Fruit fly (Drosophila melanogaster) whole organism, embryonic: ENCODE data around the gene Ifrd1.

Experiments used
- Aef1 ChIP-seq: fragments of 200-800 bp; sonication (Bioruptor generic); IDR thresholded peaks from 3 replicates; pipeline ENCODE4 v1.3.6; 2022; ENCODE audit warnings: missing biosample characterization, missing genetic modification characterization
- Asciz ChIP-seq: fragments of 200-800 bp; sonication (Bioruptor generic); optimal IDR thresholded peaks from 2 replicates; lab custom pipeline; 2017; ENCODE audit warnings: missing biosample characterization, mild to moderate bottlenecking, missing genetic modification characterization, missing genetic modification reagents
- B-H1 ChIP-seq: fragments of 200-800 bp; sonication (Bioruptor generic); IDR thresholded peaks from 3 replicates; pipeline ENCODE4 v1.3.6; 2022; ENCODE audit warnings: missing biosample characterization, missing genetic modification characterization
- Bdp1 ChIP-seq: fragments of 200-800 bp; sonication (Bioruptor generic); optimal IDR thresholded peaks from 3 replicates; lab custom pipeline; 2016; ENCODE audit warnings: missing biosample characterization, missing genetic modification characterization
- Blimp-1 ChIP-seq: fragments of 200-800 bp; sonication (Bioruptor generic); optimal IDR thresholded peaks from 3 replicates; lab custom pipeline; 2018; ENCODE audit warnings: missing biosample characterization, missing genetic modification characterization, mild to moderate bottlenecking, moderate library complexity, missing genetic modification reagents
- Bteb2 ChIP-seq: fragments of 200-800 bp; sonication (Bioruptor generic); optimal IDR thresholded peaks from 2 replicates; lab custom pipeline; 2016; ENCODE audit warnings: missing biosample characterization, missing genetic modification characterization
- CG1024 ChIP-seq: fragments of 200-800 bp; sonication (Bioruptor generic); IDR thresholded peaks from 2 replicates; pipeline ENCODE4 v1.3.6; 2022; ENCODE audit warnings: missing biosample characterization, missing genetic modification characterization
- CG10959 ChIP-seq: fragments of 200-800 bp; sonication (Bioruptor generic); IDR thresholded peaks from 2 replicates; pipeline ENCODE4 v1.3.6; 2022; ENCODE audit warnings: missing biosample characterization, missing genetic modification characterization
- CG11085 ChIP-seq: fragments of 200-800 bp; sonication (Bioruptor generic); IDR thresholded peaks from 2 replicates; pipeline ENCODE4 v1.3.6; 2022; ENCODE audit warnings: missing biosample characterization, missing genetic modification characterization
- CG11398 ChIP-seq: fragments of 200-800 bp; sonication (Bioruptor generic); optimal IDR thresholded peaks from 2 replicates; lab custom pipeline; 2016; ENCODE audit warnings: missing biosample characterization, missing genetic modification characterization
- CG12744 ChIP-seq: fragments of 200-800 bp; sonication (Bioruptor generic); optimal IDR thresholded peaks from 2 replicates; lab custom pipeline; 2016; ENCODE audit warnings: missing biosample characterization, missing genetic modification characterization
- CG1603 ChIP-seq: fragments of 200-800 bp; sonication (Bioruptor generic); optimal IDR thresholded peaks from 2 replicates; lab custom pipeline; 2019; ENCODE audit warnings: missing biosample characterization, mild to moderate bottlenecking, missing genetic modification characterization, moderate library complexity
- CG17328 ChIP-seq: fragments of 200-800 bp; sonication (Bioruptor generic); IDR thresholded peaks from 2 replicates; pipeline ENCODE4 v1.3.6; 2022; ENCODE audit warnings: missing biosample characterization, missing genetic modification characterization
- CG31224 ChIP-seq: fragments of 200-800 bp; sonication (Bioruptor generic); IDR thresholded peaks from 2 replicates; pipeline ENCODE4 v1.3.6; 2022; ENCODE audit warnings: missing biosample characterization, missing genetic modification characterization
- CG31365 ChIP-seq: fragments of 200-800 bp; sonication (Bioruptor generic); optimal IDR thresholded peaks from 2 replicates; lab custom pipeline; 2018; ENCODE audit warnings: missing biosample characterization, mild to moderate bottlenecking, missing genetic modification characterization
- CG32532 ChIP-seq: fragments of 200-800 bp; sonication (Bioruptor generic); IDR thresholded peaks from 2 replicates; pipeline ENCODE4 v1.3.6; 2022; ENCODE audit warnings: missing biosample characterization, missing genetic modification characterization
- CG33557 ChIP-seq: fragments of 200-800 bp; sonication (Bioruptor generic); optimal IDR thresholded peaks from 2 replicates; lab custom pipeline; 2019; ENCODE audit warnings: missing biosample characterization, mild to moderate bottlenecking, missing genetic modification characterization, moderate library complexity
- CG34376 ChIP-seq: fragments of 200-800 bp; sonication (Bioruptor generic); optimal IDR thresholded peaks from 2 replicates; lab custom pipeline; 2018; ENCODE audit warnings: missing biosample characterization, mild to moderate bottlenecking, missing genetic modification characterization
- CG34422 ChIP-seq: fragments of 200-800 bp; sonication (Bioruptor generic); IDR thresholded peaks from 3 replicates; pipeline ENCODE4 v1.3.6; 2022; ENCODE audit warnings: missing biosample characterization, missing genetic modification characterization
- CG3995 ChIP-seq: fragments of 200-800 bp; sonication (Bioruptor generic); optimal IDR thresholded peaks from 3 replicates; lab custom pipeline; 2016; ENCODE audit warnings: missing biosample characterization, missing genetic modification characterization
- CG7786 ChIP-seq: fragments of 200-800 bp; sonication (Bioruptor generic); optimal IDR thresholded peaks from 2 replicates; lab custom pipeline; 2016; ENCODE audit warnings: missing biosample characterization, missing genetic modification characterization
- CG8359 ChIP-seq: fragments of 200-800 bp; sonication (Bioruptor generic); optimal IDR thresholded peaks from 2 replicates; lab custom pipeline; 2017; ENCODE audit warnings: missing biosample characterization, mild to moderate bottlenecking, missing genetic modification characterization, borderline replicate concordance
- CG8924 ChIP-seq: fragments of 200-800 bp; optimal IDR thresholded peaks from 3 replicates; lab custom pipeline; 2019; ENCODE audit warnings: missing biosample characterization, mild to moderate bottlenecking, missing genetic modification characterization, moderate library complexity
- CTCF ChIP-seq: fragments of 200-800 bp; sonication (Bioruptor generic); optimal IDR thresholded peaks from 2 replicates; lab custom pipeline; 2017; ENCODE audit warnings: missing biosample characterization, mild to moderate bottlenecking, missing genetic modification characterization, moderate library complexity
- D19B ChIP-seq: fragments of 200-800 bp; sonication (Bioruptor generic); optimal IDR thresholded peaks from 2 replicates; lab custom pipeline; 2017; ENCODE audit warnings: missing biosample characterization, mild to moderate bottlenecking, missing genetic modification characterization
- Deaf1 ChIP-seq: fragments of 200-800 bp; optimal IDR thresholded peaks from 3 replicates; lab custom pipeline; 2019; ENCODE audit warnings: missing biosample characterization, mild to moderate bottlenecking, missing genetic modification characterization, moderate library complexity
- Dll ChIP-seq: fragments of 200-800 bp; sonication (Bioruptor generic); IDR thresholded peaks from 4 replicates; pipeline ENCODE4 v1.3.6; 2022; ENCODE audit warnings: missing biosample characterization, missing genetic modification characterization; ENCODE audit not compliant: partially characterized antibody
- E2f1 ChIP-seq: fragments of 200-800 bp; sonication (Bioruptor generic); IDR thresholded peaks from 2 replicates; pipeline ENCODE4 v1.3.6; 2022; ENCODE audit warnings: missing biosample characterization, missing genetic modification characterization
- HLH54F ChIP-seq: fragments of 200-800 bp; sonication (Bioruptor generic); optimal IDR thresholded peaks from 3 replicates; lab custom pipeline; 2016; ENCODE audit warnings: missing biosample characterization, missing genetic modification characterization
- Hsf ChIP-seq: fragments of 200-800 bp; sonication (Bioruptor generic); optimal IDR thresholded peaks from 3 replicates; lab custom pipeline; 2016; ENCODE audit warnings: missing biosample characterization, missing genetic modification characterization
- Jarid2 ChIP-seq: fragments of 200-800 bp; sonication (Bioruptor generic); optimal IDR thresholded peaks from 3 replicates; lab custom pipeline; 2017; ENCODE audit warnings: mild to moderate bottlenecking, missing biosample characterization, missing genetic modification reagents, missing genetic modification characterization
- NFAT ChIP-seq: fragments of 200-800 bp; sonication (Bioruptor generic); IDR thresholded peaks from 2 replicates; pipeline ENCODE4 v1.3.6; 2022; ENCODE audit warnings: missing biosample characterization, missing genetic modification characterization
- Rfx ChIP-seq: fragments of 200-800 bp; sonication (Bioruptor generic); IDR thresholded peaks from 2 replicates; pipeline ENCODE4 v1.3.6; 2022; ENCODE audit warnings: missing biosample characterization, missing genetic modification characterization
- Sox100B ChIP-seq: fragments of 200-800 bp; sonication (Bioruptor generic); optimal IDR thresholded peaks from 3 replicates; lab custom pipeline; 2018; ENCODE audit warnings: missing biosample characterization, mild to moderate bottlenecking, missing genetic modification characterization
- Spps ChIP-seq: fragments of 200-800 bp; sonication (Bioruptor generic); optimal IDR thresholded peaks from 2 replicates; lab custom pipeline; 2018; ENCODE audit warnings: missing biosample characterization, mild to moderate bottlenecking, missing genetic modification characterization
- Taf1 ChIP-seq: fragments of 200-800 bp; sonication (Bioruptor generic); IDR thresholded peaks from 2 replicates; pipeline ENCODE4 v1.3.6; 2022; ENCODE audit warnings: missing biosample characterization, missing genetic modification characterization
- Vsx1 ChIP-seq: fragments of 200-800 bp; sonication (Bioruptor generic); optimal IDR thresholded peaks from 2 replicates; lab custom pipeline; 2017; ENCODE audit warnings: missing biosample characterization, mild to moderate bottlenecking, missing genetic modification characterization, missing genetic modification reagents
- ab ChIP-seq: fragments of 200-800 bp; sonication (Bioruptor generic); optimal IDR thresholded peaks from 2 replicates; lab custom pipeline; 2016; ENCODE audit warnings: missing biosample characterization, missing genetic modification characterization
- ato ChIP-seq: fragments of 200-800 bp; sonication (Bioruptor generic); IDR thresholded peaks from 2 replicates; pipeline ENCODE4 v1.3.6; 2022; ENCODE audit warnings: missing biosample characterization, missing genetic modification characterization; ENCODE audit not compliant: partially characterized antibody
- az2 ChIP-seq: fragments of 200-800 bp; sonication (Bioruptor generic); optimal IDR thresholded peaks from 3 replicates; lab custom pipeline; 2016; ENCODE audit warnings: missing biosample characterization, missing genetic modification characterization
- croc ChIP-seq: fragments of 200-800 bp; sonication (Bioruptor generic); conservative IDR thresholded peaks from 3 replicates; pipeline ENCODE4 v1.3.6; 2022; ENCODE audit warnings: missing biosample characterization, missing genetic modification characterization
- grau ChIP-seq: fragments of 200-800 bp; optimal IDR thresholded peaks from 3 replicates; lab custom pipeline; 2019; ENCODE audit warnings: missing biosample characterization, mild to moderate bottlenecking, missing genetic modification characterization, moderate library complexity
- gsb ChIP-seq: fragments of 200-800 bp; sonication (Bioruptor generic); IDR thresholded peaks from 2 replicates; pipeline ENCODE4 v1.3.6; 2022; ENCODE audit warnings: missing biosample characterization, missing genetic modification characterization
- hkb ChIP-seq, 2 experiments: fragments of 200-800 bp in 1 of 2; fragments of >200 bp in 1 of 2; sonication (Bioruptor generic) in 1 of 2; IDR thresholded peaks in 1 of 2; optimal IDR thresholded peaks in 1 of 2; 2 replicates each; pipeline versions ENCODE4 v1.3.6 to Lab custom; 2017 to 2022; ENCODE audit warnings: missing biosample characterization in 1 of 2, missing genetic modification characterization in 1 of 2
- jumu ChIP-seq: fragments of 200-800 bp; sonication (Bioruptor generic); optimal IDR thresholded peaks from 3 replicates; lab custom pipeline; 2016; ENCODE audit warnings: missing biosample characterization, missing genetic modification characterization
- pb ChIP-seq: fragments of 200-800 bp; sonication (Bioruptor generic); optimal IDR thresholded peaks from 3 replicates; lab custom pipeline; 2016; ENCODE audit warnings: missing biosample characterization, missing genetic modification characterization
- sens-2 ChIP-seq: fragments of 200-800 bp; sonication (Bioruptor generic); IDR thresholded peaks from 2 replicates; pipeline ENCODE4 v1.3.6; 2022; ENCODE audit warnings: missing biosample characterization, missing genetic modification characterization
- sisA ChIP-seq: fragments of 200-800 bp; sonication (Bioruptor generic); IDR thresholded peaks from 2 replicates; pipeline ENCODE4 v1.3.6; 2022; ENCODE audit warnings: missing biosample characterization, missing genetic modification characterization
- tll ChIP-seq, 2 experiments: fragments of 200-800 bp in 1 of 2; fragments of >200 bp in 1 of 2; sonication (Bioruptor generic) in 1 of 2; optimal IDR thresholded peaks; 2 replicates each; lab custom pipeline; 2017 to 2019; ENCODE audit warnings: missing biosample characterization in 2 of 2, missing genetic modification characterization in 2 of 2, mild to moderate bottlenecking in 1 of 2, moderate library complexity in 1 of 2
- twi ChIP-seq: fragments of 200-800 bp; optimal IDR thresholded peaks from 2 replicates; lab custom pipeline; 2019; ENCODE audit warnings: missing biosample characterization, mild to moderate bottlenecking, missing genetic modification characterization, moderate library complexity
- zen2 ChIP-seq: fragments of 200-800 bp; sonication (Bioruptor generic); IDR thresholded peaks from 3 replicates; pipeline ENCODE4 v1.3.6; 2022; ENCODE audit warnings: missing biosample characterization, missing genetic modification characterization; ENCODE audit not compliant: partially characterized antibody

Ifrd1 gene

dm6 chr2L:2878859-2879258 lies 4.6 kb upstream of the Ifrd1 start, which contains the start of gene RabGGTb (continued):
- TF ChIP-seq CG7786: peak; percentile 57
- peak; percentile 34 for TF ChIP-seq gsb
- TF ChIP-seq Blimp-1 (GFP tag; lab: Kevin White, UChicago): peak; percentile 25
- peak; percentile 64 for TF ChIP-seq B-H1 (GFP tag; lab: Robert Waterston, UW)
- TF ChIP-seq E2f1: peak; percentile 63
- TF ChIP-seq CG1024 (GFP tag; lab: Robert Waterston, UW): peak; percentile 47; the same call in 1 of the 2 replicates
- peak; percentile 39 for TF ChIP-seq Bdp1 (GFP tag; lab: Kevin White, UChicago)
- peak; percentile 6 for TF ChIP-seq jumu (GFP tag; lab: Kevin White, UChicago)
- TF ChIP-seq CG1603 (tag; lab: Kevin White, UChicago): peak; percentile 77
- peak; percentile 9 for TF ChIP-seq Deaf1 (tag; lab: Kevin White, UChicago)
- no peak for TF ChIP-seq pb (GFP tag; lab: Kevin White, UChicago)
- peak; percentile 80 for TF ChIP-seq NFAT (GFP tag; lab: Robert Waterston, UW)
- peak; percentile 41 for TF ChIP-seq CG11398 (GFP tag; lab: Kevin White, UChicago)
- TF ChIP-seq zen2 (GFP tag; lab: Robert Waterston, UW): peak; percentile 34; the same call in 1 of the 3 replicates
- TF ChIP-seq sens-2 (GFP tag; lab: Robert Waterston, UW): 0 out of 2 replicates have a peak, but pooled peaks have one; percentile 42
- TF ChIP-seq Bteb2 (GFP tag; lab: Kevin White, UChicago): peak; percentile 45
- TF ChIP-seq croc: no peak; the same call in 2 of the 3 replicates
- peak; percentile 58 for TF ChIP-seq Aef1 (GFP tag; lab: Robert Waterston, UW)
- TF ChIP-seq CG12744 (GFP tag; lab: Kevin White, UChicago): no peak
- peak; percentile 69 for TF ChIP-seq CG17328 (GFP tag; lab: Robert Waterston, UW)
- peak; percentile 58 for TF ChIP-seq sisA
- TF ChIP-seq CG31224 (GFP tag; lab: Robert Waterston, UW): peak; percentile 55; the same call in 1 of the 2 replicates
- no peak for TF ChIP-seq CG33557 (GFP tag; lab: Kevin White, UChicago)
- TF ChIP-seq CG34422: peak; percentile 85
- TF ChIP-seq CG32532: peak; percentile 86
- peak; percentile 59 for TF ChIP-seq Hsf (GFP tag; lab: Kevin White, UChicago)
- TF ChIP-seq CG31365 (tag; lab: Kevin White, UChicago): no peak
- peak; percentile 46 for TF ChIP-seq CG34376 (GFP tag; lab: Kevin White, UChicago)
- TF ChIP-seq CTCF: no peak
- peak; percentile 51 for TF ChIP-seq Vsx1 (GFP tag; lab: Kevin White, UChicago)
- TF ChIP-seq Rfx (GFP tag; lab: Robert Waterston, UW): peak; percentile 92
- 0 out of 2 replicates have a peak, but pooled peaks have one; percentile 41 for TF ChIP-seq CG10959
- TF ChIP-seq Sox100B: no peak
- TF ChIP-seq Taf1 (GFP tag; lab: Robert Waterston, UW): peak; percentile 66
- no peak for TF ChIP-seq hkb (optimal IDR thresholded peaks at IDR 0.05; lab: Kevin White, UChicago)
- peak; percentile 68 for TF ChIP-seq hkb (GFP tag; IDR thresholded peaks at IDR 0.05; lab: Robert Waterston, UW)
- TF ChIP-seq D19B (GFP tag; lab: Kevin White, UChicago): no peak
- TF ChIP-seq HLH54F: peak; percentile 67
- no peak for TF ChIP-seq Spps (tag; lab: Kevin White, UChicago)
- peak; percentile 7 for TF ChIP-seq ab (GFP tag; lab: Kevin White, UChicago)
- peak; percentile 55 for TF ChIP-seq grau (tag; lab: Kevin White, UChicago)
- peak; percentile 41 for TF ChIP-seq az2 (GFP tag; lab: Kevin White, UChicago)
- no peak for TF ChIP-seq twi (tag; lab: Kevin White, UChicago)
- TF ChIP-seq CG3995 (GFP tag; lab: Kevin White, UChicago): peak; percentile 14
- TF ChIP-seq tll (GFP tag; optimal IDR thresholded peaks at IDR 0.05; lab: Kevin White, UChicago): no peak
- TF ChIP-seq CG8359: no peak
- no peak for TF ChIP-seq ato (GFP tag; lab: Robert Waterston, UW)
- peak; percentile 70 for TF ChIP-seq CG11085
- peak; percentile 34 for TF ChIP-seq CG8924 (tag; lab: Kevin White, UChicago)
- TF ChIP-seq Dll: peak; percentile 57; the same call in 1 of the 4 replicates
- peak; percentile 17 for TF ChIP-seq Asciz (GFP tag; lab: Kevin White, UChicago)
- TF ChIP-seq Jarid2 (GFP tag; lab: Kevin White, UChicago): no peak
